Fruit fly (Drosophila melanogaster) whole organism, adult: ENCODE data around the gene Hsp23.
A peak's percentile ranks its signal among the peaks of the same experiment; 100 is the strongest.

ENCODE experiments used
- CG1620 ChIP-seq: fragments of 200-800 bp; sonication (Bioruptor generic); optimal IDR thresholded peaks from 2 replicates; lab custom pipeline; 2016; ENCODE audit warnings: missing biosample characterization, missing genetic modification characterization
- CG33017 ChIP-seq: fragments of 200-800 bp; sonication (Bioruptor generic); optimal IDR thresholded peaks from 2 replicates; lab custom pipeline; 2018; ENCODE audit warnings: missing biosample characterization, mild to moderate bottlenecking, missing genetic modification characterization, moderate library complexity
- Clk ChIP-seq: fragments of 200-800 bp; sonication (Bioruptor generic); optimal IDR thresholded peaks from 2 replicates; lab custom pipeline; 2017; ENCODE audit warnings: missing biosample characterization, missing genetic modification characterization
- bab1 ChIP-seq: fragments of 200-800 bp; sonication (Bioruptor generic); optimal IDR thresholded peaks from 3 replicates; lab custom pipeline; 2019; ENCODE audit warnings: missing biosample characterization, mild to moderate bottlenecking, missing genetic modification characterization, moderate library complexity
- kay ChIP-seq: fragments of 200-800 bp; sonication (Bioruptor generic); peaks from one replicate; lab custom pipeline; 2016; ENCODE audit warnings: missing biosample characterization, missing genetic modification characterization, borderline replicate concordance
- ovo ChIP-seq: fragments of 200-800 bp; sonication (Bioruptor generic); optimal IDR thresholded peaks from 2 replicates; lab custom pipeline; 2016; ENCODE audit warnings: missing biosample characterization, missing genetic modification characterization
- pad ChIP-seq: fragments of 200-800 bp; sonication (Bioruptor generic); optimal IDR thresholded peaks from 3 replicates; lab custom pipeline; 2017; ENCODE audit warnings: missing biosample characterization, missing genetic modification characterization, mild to moderate bottlenecking, moderate library complexity, missing genetic modification reagents

dm6 chr3L:9361894-9362293 lies 19.8 kb upstream of the Hsp23 start, which contains the start of gene CG34456:
- TF ChIP-seq ovo (no peak), Clk (GFP tag; lab: Kevin White, UChicago) (no peak), CG33017 (tag; lab: Kevin White, UChicago) (peak; percentile 79), pad (GFP tag; lab: Kevin White, UChicago) (no peak), CG1620 (GFP tag; lab: Kevin White, UChicago) (no peak), kay (GFP tag; lab: Kevin White, UChicago) (peak; percentile 94), bab1 (GFP tag; lab: Kevin White, UChicago) (no peak)
